Fruit fly (Drosophila melanogaster): Measurements from ENCODE around the gene Myc.

Gene Myc

dm6 chrX:3432928-3433327 is 60.0 kb downstream of the Myc start (continued):
- no peak for TF ChIP-seq chn (GFP tag; optimal IDR thresholded peaks at IDR 0.05)
- no peak for TF ChIP-seq C15 (GFP tag; IDR thresholded peaks at IDR 0.05)
- no peak for TF ChIP-seq dan (GFP tag; IDR thresholded peaks at IDR 0.05)
- no peak for TF ChIP-seq aop (GFP tag; IDR thresholded peaks at IDR 0.05)
- no peak for TF ChIP-seq CG31388 (GFP tag; optimal IDR thresholded peaks at IDR 0.05)
- TF ChIP-seq CG34224 (GFP tag; IDR thresholded peaks at IDR 0.05; ENCODE audit: partially characterized antibody) = no peak
- no peak for TF ChIP-seq CG10979 (tag; optimal IDR thresholded peaks at IDR 0.05)
- no peak for TF ChIP-seq CG4328 (GFP tag; optimal IDR thresholded peaks at IDR 0.05)
- TF ChIP-seq CG3163 (GFP tag; optimal IDR thresholded peaks at IDR 0.05) = no peak
- no peak for TF ChIP-seq scrt (GFP tag; optimal IDR thresholded peaks at IDR 0.05)
- TF ChIP-seq pzg (GFP tag; optimal IDR thresholded peaks at IDR 0.05) = no peak
- TF ChIP-seq E2f2 (GFP tag; IDR thresholded peaks at IDR 0.05) = 0 out of 2 replicates have a peak, but pooled peaks have one; percentile 20
- TF ChIP-seq CoRest (tag; optimal IDR thresholded peaks at IDR 0.05) = peak; percentile 20
- no peak for TF ChIP-seq eyg (GFP tag; optimal IDR thresholded peaks at IDR 0.05)
- TF ChIP-seq CG7556 (GFP tag; optimal IDR thresholded peaks at IDR 0.05) = peak; percentile 8
- TF ChIP-seq zen (tag; optimal IDR thresholded peaks at IDR 0.05) = no peak
- no peak for TF ChIP-seq br (optimal IDR thresholded peaks at IDR 0.05)
- TF ChIP-seq caup (GFP tag; optimal IDR thresholded peaks at IDR 0.05; ENCODE audit: severe bottlenecking) = no peak
- peak; percentile 29 for TF ChIP-seq CG13424 (tag; optimal IDR thresholded peaks at IDR 0.05)
- peak; percentile 52; the same call in 1 of the 2 replicates for TF ChIP-seq CG32772 (GFP tag; IDR thresholded peaks at IDR 0.05)
- TF ChIP-seq MTF-1 (GFP tag; optimal IDR thresholded peaks at IDR 0.05; ENCODE audit: borderline replicate concordance) = no peak
- TF ChIP-seq z (GFP tag; IDR thresholded peaks at IDR 0.05) = 0 out of 3 replicates have a peak, but pooled peaks have one; percentile 7
- peak; percentile 36; the same call in 1 of the 3 replicates for TF ChIP-seq ken (GFP tag; IDR thresholded peaks at IDR 0.05)
- TF ChIP-seq Ada2b (GFP tag; IDR thresholded peaks at IDR 0.05) = peak; percentile 63
- TF ChIP-seq wor (GFP tag; IDR thresholded peaks at IDR 0.05) = peak; percentile 62
- no peak for TF ChIP-seq exex (tag; optimal IDR thresholded peaks at IDR 0.05)
- TF ChIP-seq sisA (GFP tag; IDR thresholded peaks at IDR 0.05) = peak; percentile 73
- peak; percentile 33 for TF ChIP-seq CG18764 (GFP tag; optimal IDR thresholded peaks at IDR 0.05)
- TF ChIP-seq CG2875 (GFP tag; optimal IDR thresholded peaks at IDR 0.05) = no peak
- peak; percentile 8 for TF ChIP-seq CG18262 (tag; optimal IDR thresholded peaks at IDR 0.05)
- TF ChIP-seq CG6765 (GFP tag; optimal IDR thresholded peaks at IDR 0.05) = no peak
- TF ChIP-seq Hsf (GFP tag; optimal IDR thresholded peaks at IDR 0.05) = peak; percentile 51
- no peak for TF ChIP-seq croc (GFP tag; conservative IDR thresholded peaks at IDR 0.05)
- TF ChIP-seq CG8944 (GFP tag; optimal IDR thresholded peaks at IDR 0.05) = peak; percentile 8
- no peak for TF ChIP-seq CG4404 (GFP tag; IDR thresholded peaks at IDR 0.05)
- no peak for TF ChIP-seq CG10543 (GFP tag; optimal IDR thresholded peaks at IDR 0.05)
- TF ChIP-seq CG14667 (GFP tag; IDR thresholded peaks at IDR 0.05) = no peak
- TF ChIP-seq esg (GFP tag; conservative IDR thresholded peaks at IDR 0.05) = peak; percentile 48
- no peak for TF ChIP-seq CG13123 (GFP tag; optimal IDR thresholded peaks at IDR 0.05)
- TF ChIP-seq Hey (tag; optimal IDR thresholded peaks at IDR 0.05) = no peak
- peak; percentile 7 for TF ChIP-seq Hmr (GFP tag; optimal IDR thresholded peaks at IDR 0.05)
- TF ChIP-seq CG14860 (GFP tag; IDR thresholded peaks at IDR 0.05; ENCODE audit: partially characterized antibody) = no peak
- TF ChIP-seq CG9797 (GFP tag; optimal IDR thresholded peaks at IDR 0.05) = no peak
- no peak for TF ChIP-seq CG13775 (GFP tag; optimal IDR thresholded peaks at IDR 0.05)
- peak; percentile 17 for TF ChIP-seq CG18599 (GFP tag; optimal IDR thresholded peaks at IDR 0.05)
- no peak for TF ChIP-seq CG11247 (GFP tag; IDR thresholded peaks at IDR 0.05)
- TF ChIP-seq Sox102F (GFP tag; optimal IDR thresholded peaks at IDR 0.05) = peak; percentile 73
- TF ChIP-seq Scr (GFP tag; IDR thresholded peaks at IDR 0.05; ENCODE audit: partially characterized antibody) = no peak
- no peak for TF ChIP-seq CG9727 (GFP tag; optimal IDR thresholded peaks at IDR 0.05)
- no peak for TF ChIP-seq CG4617 (GFP tag; optimal IDR thresholded peaks at IDR 0.05; ENCODE audit: borderline replicate concordance)
- no peak for TF ChIP-seq zen2 (GFP tag; IDR thresholded peaks at IDR 0.05; ENCODE audit: partially characterized antibody)
